Fruit fly (Drosophila melanogaster): ENCODE measurements around the gene mys.
A peak's percentile ranks its signal among the peaks of the same experiment; 100 is the strongest.

The mys gene

dm6 chrX:8101479-8102198 is 40.2 kb downstream of the mys start, which contains the start of gene CG2258 (continued):
- peak; percentile 86 for TF ChIP-seq sob (GFP tag; IDR thresholded peaks at IDR 0.05)
- no peak for TF ChIP-seq kni (GFP tag; optimal IDR thresholded peaks at IDR 0.05)
- peak; percentile 85 for TF ChIP-seq Gug (GFP tag; IDR thresholded peaks at IDR 0.05)
- no peak for TF ChIP-seq CG6791 (GFP tag; IDR thresholded peaks at IDR 0.05; ENCODE audit: partially characterized antibody)
- no peak for TF ChIP-seq usp (GFP tag; optimal IDR thresholded peaks at IDR 0.05)
- TF ChIP-seq dan (GFP tag; IDR thresholded peaks at IDR 0.05): no peak
- TF ChIP-seq so (GFP tag; IDR thresholded peaks at IDR 0.05): peak; percentile 68; the same call in 1 of the 3 replicates
- no peak for TF ChIP-seq Lpt (GFP tag; optimal IDR thresholded peaks at IDR 0.05)
- peak; percentile 66; the same call in 1 of the 3 replicates for TF ChIP-seq C15 (GFP tag; IDR thresholded peaks at IDR 0.05)
- no peak for TF ChIP-seq Elba2 (GFP tag; optimal IDR thresholded peaks at IDR 0.05)
- TF ChIP-seq gfzf (GFP tag; optimal IDR thresholded peaks at IDR 0.05): peak; percentile 8
- peak; percentile 87 for TF ChIP-seq CoRest (tag; optimal IDR thresholded peaks at IDR 0.05)
- TF ChIP-seq BtbVII (GFP tag; optimal IDR thresholded peaks at IDR 0.05): peak; percentile 83
- TF ChIP-seq ttk (GFP tag; IDR thresholded peaks at IDR 0.05): peak; percentile 77
- peak; percentile 65 for TF ChIP-seq CG30431 (GFP tag; optimal IDR thresholded peaks at IDR 0.05)
- no peak for TF ChIP-seq Hr39 (optimal IDR thresholded peaks at IDR 0.05)
- peak; percentile 93 for TF ChIP-seq ci (GFP tag; IDR thresholded peaks at IDR 0.05)
- peak; percentile 59 for TF ChIP-seq cg (GFP tag; optimal IDR thresholded peaks at IDR 0.05)
- TF ChIP-seq hth (optimal IDR thresholded peaks at IDR 0.05): no peak
- peak; percentile 72; the same call in 2 of the 3 replicates for TF ChIP-seq CG11093 (GFP tag; IDR thresholded peaks at IDR 0.05)
- no peak for TF ChIP-seq CG7963 (GFP tag; IDR thresholded peaks at IDR 0.05; ENCODE audit: partially characterized antibody)
- no peak; the same call in 1 of the 2 replicates for TF ChIP-seq Bgb (GFP tag; IDR thresholded peaks at IDR 0.05; ENCODE audit: partially characterized antibody)
- no peak; the same call in 1 of the 2 replicates for TF ChIP-seq sens-2 (GFP tag; IDR thresholded peaks at IDR 0.05)
- peak; percentile 86 for TF ChIP-seq CG18599 (GFP tag; optimal IDR thresholded peaks at IDR 0.05)
- TF ChIP-seq sug (tag; optimal IDR thresholded peaks at IDR 0.05): peak; percentile 67
- TF ChIP-seq Tbp (GFP tag; optimal IDR thresholded peaks at IDR 0.05): no peak
- TF ChIP-seq CG14667 (GFP tag; IDR thresholded peaks at IDR 0.05): peak; percentile 85
- TF ChIP-seq zfh1 (GFP tag; IDR thresholded peaks at IDR 0.05): peak; percentile 86
- TF ChIP-seq CG17829 (tag; optimal IDR thresholded peaks at IDR 0.05): peak; percentile 87
- TF ChIP-seq sens (GFP tag): peak; percentile 91
- peak; percentile 73 for TF ChIP-seq CG31224 (GFP tag; IDR thresholded peaks at IDR 0.05)
- TF ChIP-seq dati (GFP tag; IDR thresholded peaks at IDR 0.05): peak; percentile 46; the same call in 1 of the 2 replicates
- TF ChIP-seq CG12659 (GFP tag; optimal IDR thresholded peaks at IDR 0.05): peak; percentile 85
- no peak for TF ChIP-seq sima (GFP tag; optimal IDR thresholded peaks at IDR 0.05)
- peak; percentile 85 for TF ChIP-seq HHEX (GFP tag; optimal IDR thresholded peaks at IDR 0.05)
- peak; percentile 47 for TF ChIP-seq Ets97D (GFP tag; optimal IDR thresholded peaks at IDR 0.05)
- TF ChIP-seq CG3995 (GFP tag; optimal IDR thresholded peaks at IDR 0.05): peak; percentile 38
- peak; percentile 91 for TF ChIP-seq lmd (GFP tag; IDR thresholded peaks at IDR 0.05)
- TF ChIP-seq jumu (GFP tag; optimal IDR thresholded peaks at IDR 0.05): no peak
- peak; percentile 70 for TF ChIP-seq maf-S (GFP tag; optimal IDR thresholded peaks at IDR 0.05)
- TF ChIP-seq cato (GFP tag; optimal IDR thresholded peaks at IDR 0.05; ENCODE audit: borderline replicate concordance): peak; percentile 62
- TF ChIP-seq bab2 (GFP tag; optimal IDR thresholded peaks at IDR 0.05): peak; percentile 81
- no peak for TF ChIP-seq CG15073 (GFP tag; optimal IDR thresholded peaks at IDR 0.05)
- TF ChIP-seq Oli (tag; optimal IDR thresholded peaks at IDR 0.05): peak; percentile 88
- TF ChIP-seq CG31365 (tag; optimal IDR thresholded peaks at IDR 0.05): peak; percentile 53
- TF ChIP-seq CG9215 (GFP tag; IDR thresholded peaks at IDR 0.05): peak; percentile 72
- TF ChIP-seq gsb (GFP tag; IDR thresholded peaks at IDR 0.05): peak; percentile 74
- TF ChIP-seq vfl (GFP tag; optimal IDR thresholded peaks at IDR 0.05): no peak
- peak; percentile 39 for TF ChIP-seq zen (tag; optimal IDR thresholded peaks at IDR 0.05)
- peak; percentile 66 for TF ChIP-seq Hand (GFP tag; optimal IDR thresholded peaks at IDR 0.05)
- peak; percentile 76 for TF ChIP-seq CG7556 (GFP tag; optimal IDR thresholded peaks at IDR 0.05)
